Worm (Caenorhabditis elegans) whole organism, L1 larva: ENCODE measurements around the gene prp-3.

Experiments
- F16B12.6 ChIP-seq: fragments of 150-350 bp; optimal IDR thresholded peaks from 2 replicates; lab custom pipeline; 2014; ENCODE audit warnings: missing biosample characterization, missing genetic modification characterization
- mdl-1 ChIP-seq, 2 experiments: fragments of 150-350 bp; optimal IDR thresholded peaks; 2 replicates each; lab custom pipeline; 2014 to 2017; ENCODE audit warnings: missing biosample characterization in 2 of 2, missing genetic modification characterization in 2 of 2, inconsistent platforms in 1 of 2
- nhr-11 ChIP-seq: fragments of 150-350 bp; optimal IDR thresholded peaks from 2 replicates; lab custom pipeline; 2014; ENCODE audit warnings: missing biosample characterization, missing genetic modification characterization
- nhr-237 ChIP-seq: fragments of 150-350 bp; optimal IDR thresholded peaks from 2 replicates; lab custom pipeline; 2014; ENCODE audit warnings: missing biosample characterization, missing genetic modification characterization

DNA sequence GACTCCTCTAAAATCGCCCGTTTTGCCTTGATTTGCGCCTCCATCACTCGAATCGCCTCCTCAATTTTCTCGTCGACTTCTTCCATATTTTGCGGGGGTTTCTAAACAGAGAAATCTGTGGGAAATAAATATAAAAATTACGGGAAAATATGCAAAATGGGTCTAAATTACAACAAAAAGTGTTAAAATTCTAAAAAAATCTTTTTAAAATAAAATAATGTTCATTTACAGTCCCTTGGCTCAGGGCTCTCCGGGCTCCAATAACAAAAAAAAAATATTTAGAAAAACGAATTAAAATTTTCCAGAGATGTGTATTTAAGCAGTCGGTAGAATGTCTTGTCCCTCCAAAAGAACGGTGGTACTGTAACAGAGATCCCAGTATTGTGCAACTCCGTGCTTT lies 3.9 kb downstream of the prp-3 start, which contains the start of gene M03C11.6:
- TF ChIP-seq nhr-237 (tag; lab: Kevin White, UChicago) (no peak), mdl-1 (tag; optimal IDR thresholded peaks at IDR 0.05; lab: Kevin White, UChicago) (no peak), F16B12.6 (tag; lab: Kevin White, UChicago) (no peak), nhr-11 (tag; lab: Kevin White, UChicago) (no peak)
